Fruit fly (Drosophila melanogaster) whole organism, embryonic: ENCODE data around the gene CG3630.
A peak's percentile ranks its signal among the peaks of the same experiment; 100 is the strongest.

Experiments
- Abd-B ChIP-seq: fragments of 200-800 bp; sonication (Bioruptor generic); optimal IDR thresholded peaks from 2 replicates; lab custom pipeline; 2018; ENCODE audit warnings: missing biosample characterization, mild to moderate bottlenecking, missing genetic modification characterization, moderate library complexity
- Awh ChIP-seq: fragments of 200-800 bp; sonication (Bioruptor generic); IDR thresholded peaks from 2 replicates; pipeline ENCODE4, ENCODE4 v1.3.6; 2022; ENCODE audit warnings: missing biosample characterization, missing genetic modification characterization
- CG10147 ChIP-seq: fragments of 200-800 bp; sonication (Bioruptor generic); optimal IDR thresholded peaks from 2 replicates; lab custom pipeline; 2019; ENCODE audit warnings: missing biosample characterization, mild to moderate bottlenecking, missing genetic modification characterization, moderate library complexity
- CG10321 ChIP-seq: fragments of 200-800 bp; sonication (Bioruptor generic); IDR thresholded peaks from 2 replicates; pipeline ENCODE4 v1.3.6; 2022; ENCODE audit warnings: missing biosample characterization, missing genetic modification characterization
- CG1233 ChIP-seq: fragments of 200-800 bp; sonication (Bioruptor generic); optimal IDR thresholded peaks from 4 replicates; lab custom pipeline; 2018; ENCODE audit warnings: missing biosample characterization, mild to moderate bottlenecking, missing genetic modification characterization
- CG13123 ChIP-seq: fragments of 200-800 bp; sonication (Bioruptor generic); optimal IDR thresholded peaks from 2 replicates; lab custom pipeline; 2016; ENCODE audit warnings: missing biosample characterization, missing genetic modification characterization
- CG13424 ChIP-seq: fragments of 200-800 bp; sonication (Bioruptor generic); optimal IDR thresholded peaks from 2 replicates; lab custom pipeline; 2019; ENCODE audit warnings: missing biosample characterization, mild to moderate bottlenecking, missing genetic modification characterization, moderate library complexity
- CG13624 ChIP-seq: fragments of 200-800 bp; sonication (Bioruptor generic); optimal IDR thresholded peaks from 2 replicates; lab custom pipeline; 2016; ENCODE audit warnings: missing biosample characterization, missing genetic modification characterization
- CG14441 ChIP-seq: fragments of 200-800 bp; sonication (Bioruptor generic); IDR thresholded peaks from 2 replicates; pipeline ENCODE4 v1.3.6; 2022; ENCODE audit warnings: missing biosample characterization, missing genetic modification characterization
- CG15011 ChIP-seq: fragments of 200-800 bp; sonication (Bioruptor generic); optimal IDR thresholded peaks from 3 replicates; lab custom pipeline; 2018; ENCODE audit warnings: missing biosample characterization, mild to moderate bottlenecking, missing genetic modification characterization
- CG15601 ChIP-seq: fragments of 200-800 bp; sonication (Bioruptor generic); optimal IDR thresholded peaks from 3 replicates; lab custom pipeline; 2019; ENCODE audit warnings: missing biosample characterization, mild to moderate bottlenecking, missing genetic modification characterization, moderate library complexity
- CG30403 ChIP-seq: fragments of 200-800 bp; sonication (Bioruptor generic); optimal IDR thresholded peaks from 3 replicates; lab custom pipeline; 2016; ENCODE audit warnings: missing biosample characterization, missing genetic modification characterization
- CG31224 ChIP-seq: fragments of 200-800 bp; sonication (Bioruptor generic); IDR thresholded peaks from 2 replicates; pipeline ENCODE4 v1.3.6; 2022; ENCODE audit warnings: missing biosample characterization, missing genetic modification characterization
- CG31441 ChIP-seq: fragments of 200-800 bp; sonication (Bioruptor generic); IDR thresholded peaks from 2 replicates; pipeline ENCODE4 v1.3.6; 2022; ENCODE audit warnings: missing biosample characterization, missing genetic modification characterization
- CG3281 ChIP-seq: fragments of 200-800 bp; sonication (Bioruptor generic); optimal IDR thresholded peaks from 3 replicates; lab custom pipeline; 2017; ENCODE audit warnings: missing biosample characterization, mild to moderate bottlenecking, missing genetic modification characterization
- CG34376 ChIP-seq: fragments of 200-800 bp; sonication (Bioruptor generic); optimal IDR thresholded peaks from 2 replicates; lab custom pipeline; 2018; ENCODE audit warnings: missing biosample characterization, mild to moderate bottlenecking, missing genetic modification characterization
- CG34422 ChIP-seq: fragments of 200-800 bp; sonication (Bioruptor generic); IDR thresholded peaks from 3 replicates; pipeline ENCODE4 v1.3.6; 2022; ENCODE audit warnings: missing biosample characterization, missing genetic modification characterization
- CG4360 ChIP-seq: fragments of 200-800 bp; sonication (Bioruptor generic); IDR thresholded peaks from 2 replicates; pipeline ENCODE4 v1.3.6; 2022; ENCODE audit warnings: missing biosample characterization, missing genetic modification characterization
- CG43689 ChIP-seq: fragments of 200-800 bp; sonication (Bioruptor generic); IDR thresholded peaks from 2 replicates; pipeline ENCODE4 v1.3.6; 2022; ENCODE audit warnings: missing biosample characterization, missing genetic modification characterization
- CG4404 ChIP-seq: fragments of 200-800 bp; sonication (Bioruptor generic); IDR thresholded peaks from 2 replicates; pipeline ENCODE4 v1.3.6; 2022; ENCODE audit warnings: missing biosample characterization, missing genetic modification characterization
- CG7928 ChIP-seq: fragments of 200-800 bp; sonication (Bioruptor generic); optimal IDR thresholded peaks from 2 replicates; lab custom pipeline; 2017; ENCODE audit warnings: missing biosample characterization, mild to moderate bottlenecking, missing genetic modification characterization
- CG8089 ChIP-seq: fragments of 200-800 bp; sonication (Bioruptor generic); optimal IDR thresholded peaks from 3 replicates; lab custom pipeline; 2016; ENCODE audit warnings: missing biosample characterization, missing genetic modification characterization
- CG9215 ChIP-seq: fragments of 200-800 bp; sonication (Bioruptor generic); IDR thresholded peaks from 2 replicates; pipeline ENCODE4 v1.3.6; 2022; ENCODE audit warnings: missing biosample characterization, missing genetic modification characterization
- CG9817 ChIP-seq: fragments of 200-800 bp; sonication (Bioruptor generic); optimal IDR thresholded peaks from 2 replicates; lab custom pipeline; 2018; ENCODE audit warnings: missing biosample characterization, mild to moderate bottlenecking, missing genetic modification characterization, moderate library complexity
- Dek ChIP-seq: fragments of 200-800 bp; sonication (Bioruptor generic); optimal IDR thresholded peaks from 3 replicates; lab custom pipeline; 2019; ENCODE audit warnings: missing biosample characterization, mild to moderate bottlenecking, missing genetic modification characterization, moderate library complexity
- GATAe ChIP-seq: fragments of 200-800 bp; sonication (Bioruptor generic); conservative IDR thresholded peaks from 2 replicates; pipeline ENCODE4 v1.3.6; 2022; ENCODE audit warnings: missing biosample characterization, missing genetic modification characterization
- HmgZ ChIP-seq: fragments of 200-800 bp; sonication (Bioruptor generic); optimal IDR thresholded peaks from 2 replicates; lab custom pipeline; 2018; ENCODE audit warnings: missing biosample characterization, mild to moderate bottlenecking, missing genetic modification characterization
- Hr78 ChIP-seq, 2 experiments: fragments of 200-800 bp in 1 of 2; fragments of >200 bp in 1 of 2; sonication (Bioruptor generic) in 1 of 2; optimal IDR thresholded peaks; 2 replicates each; lab custom pipeline; 2017 to 2019; ENCODE audit warnings: missing biosample characterization in 2 of 2, missing genetic modification characterization in 2 of 2, mild to moderate bottlenecking in 1 of 2, moderate library complexity in 1 of 2
- Lim3 ChIP-seq: fragments of 200-800 bp; sonication (Bioruptor generic); IDR thresholded peaks from 2 replicates; pipeline ENCODE4 v1.3.6; 2022; ENCODE audit warnings: missing biosample characterization, missing genetic modification characterization
- Max ChIP-seq: fragments of 200-800 bp; sonication (Bioruptor generic); optimal IDR thresholded peaks from 2 replicates; lab custom pipeline; 2016; ENCODE audit warnings: missing biosample characterization, mild to moderate bottlenecking, missing genetic modification characterization
- Mes4 ChIP-seq: fragments of 200-800 bp; sonication (Bioruptor generic); optimal IDR thresholded peaks from 2 replicates; lab custom pipeline; 2016; ENCODE audit warnings: missing biosample characterization, missing genetic modification characterization
- NFAT ChIP-seq: fragments of 200-800 bp; sonication (Bioruptor generic); IDR thresholded peaks from 2 replicates; pipeline ENCODE4 v1.3.6; 2022; ENCODE audit warnings: missing biosample characterization, missing genetic modification characterization
- Nf-YB ChIP-seq: fragments of 200-800 bp; sonication (Bioruptor generic); optimal IDR thresholded peaks from 3 replicates; lab custom pipeline; 2019; ENCODE audit warnings: missing biosample characterization, mild to moderate bottlenecking, missing genetic modification characterization, moderate library complexity
- NfI ChIP-seq: fragments of 200-800 bp; sonication (Bioruptor generic); optimal IDR thresholded peaks from 3 replicates; lab custom pipeline; 2018; ENCODE audit warnings: missing biosample characterization, mild to moderate bottlenecking, missing genetic modification characterization, moderate library complexity
- Oaz ChIP-seq: fragments of 200-800 bp; sonication (Bioruptor generic); IDR thresholded peaks from 2 replicates; pipeline ENCODE4 v1.3.6; 2022; ENCODE audit warnings: missing biosample characterization, missing genetic modification characterization
- Xbp1 ChIP-seq: fragments of 200-800 bp; sonication (Bioruptor generic); optimal IDR thresholded peaks from 3 replicates; lab custom pipeline; 2016; ENCODE audit warnings: missing biosample characterization, mild to moderate bottlenecking, missing genetic modification characterization
- al ChIP-seq: fragments of 200-800 bp; sonication (Bioruptor generic); IDR thresholded peaks from 2 replicates; pipeline ENCODE4 v1.3.6; 2022; ENCODE audit warnings: missing biosample characterization, missing genetic modification characterization
- ara ChIP-seq: fragments of 200-800 bp; sonication (Bioruptor generic); IDR thresholded peaks from 2 replicates; pipeline ENCODE4 v1.3.6; 2022; ENCODE audit warnings: missing biosample characterization, missing genetic modification characterization
- bab2 ChIP-seq: fragments of 200-800 bp; sonication (Bioruptor generic); optimal IDR thresholded peaks from 2 replicates; lab custom pipeline; 2016; ENCODE audit warnings: missing biosample characterization, missing genetic modification characterization
- cg ChIP-seq: fragments of 200-800 bp; sonication (Bioruptor generic); optimal IDR thresholded peaks from 3 replicates; lab custom pipeline; 2019; ENCODE audit warnings: missing biosample characterization, mild to moderate bottlenecking, missing genetic modification characterization, moderate library complexity
- dmrt11E ChIP-seq: fragments of 200-800 bp; sonication (Bioruptor generic); optimal IDR thresholded peaks from 3 replicates; lab custom pipeline; 2018; ENCODE audit warnings: missing biosample characterization, mild to moderate bottlenecking, missing genetic modification characterization, moderate library complexity
- dysf ChIP-seq: fragments of 200-800 bp; sonication (Bioruptor generic); IDR thresholded peaks from 3 replicates; pipeline ENCODE4 v1.3.6; 2022; ENCODE audit warnings: missing biosample characterization, missing genetic modification characterization
- fd64A ChIP-seq: fragments of 200-800 bp; sonication (Bioruptor generic); optimal IDR thresholded peaks from 3 replicates; lab custom pipeline; 2018; ENCODE audit warnings: missing biosample characterization, mild to moderate bottlenecking, missing genetic modification characterization
- gcm ChIP-seq: fragments of 200-800 bp; sonication (Bioruptor generic); optimal IDR thresholded peaks from 2 replicates; lab custom pipeline; 2019; ENCODE audit warnings: missing biosample characterization, mild to moderate bottlenecking, missing genetic modification characterization, moderate library complexity
- kah ChIP-seq: fragments of 200-800 bp; sonication (Bioruptor generic); optimal IDR thresholded peaks from 2 replicates; lab custom pipeline; 2018; ENCODE audit warnings: missing biosample characterization, mild to moderate bottlenecking, missing genetic modification characterization
- lmd ChIP-seq: fragments of 200-800 bp; sonication (Bioruptor generic); IDR thresholded peaks from 2 replicates; pipeline ENCODE4 v1.3.6; 2022; ENCODE audit warnings: missing biosample characterization, missing genetic modification characterization
- nmo ChIP-seq: fragments of 200-800 bp; sonication (Bioruptor generic); optimal IDR thresholded peaks from 2 replicates; lab custom pipeline; 2018; ENCODE audit warnings: missing biosample characterization, mild to moderate bottlenecking, missing genetic modification characterization, moderate library complexity
- onecut ChIP-seq: fragments of 200-800 bp; sonication (Bioruptor generic); IDR thresholded peaks from 2 replicates; pipeline ENCODE4 v1.3.6; 2022; ENCODE audit warnings: missing biosample characterization, missing genetic modification characterization
- rib ChIP-seq: fragments of 200-800 bp; sonication (Bioruptor generic); IDR thresholded peaks from 2 replicates; pipeline ENCODE4 v1.3.6; 2022; ENCODE audit warnings: missing biosample characterization, missing genetic modification characterization
- sr ChIP-seq: fragments of 200-800 bp; sonication (Bioruptor generic); IDR thresholded peaks from 3 replicates; pipeline ENCODE4 v1.3.6; 2022; ENCODE audit warnings: missing biosample characterization, missing genetic modification characterization
- tx ChIP-seq: fragments of 200-800 bp; sonication (Bioruptor generic); optimal IDR thresholded peaks from 2 replicates; lab custom pipeline; 2016; ENCODE audit warnings: missing biosample characterization, missing genetic modification characterization

Gene CG3630

DNA sequence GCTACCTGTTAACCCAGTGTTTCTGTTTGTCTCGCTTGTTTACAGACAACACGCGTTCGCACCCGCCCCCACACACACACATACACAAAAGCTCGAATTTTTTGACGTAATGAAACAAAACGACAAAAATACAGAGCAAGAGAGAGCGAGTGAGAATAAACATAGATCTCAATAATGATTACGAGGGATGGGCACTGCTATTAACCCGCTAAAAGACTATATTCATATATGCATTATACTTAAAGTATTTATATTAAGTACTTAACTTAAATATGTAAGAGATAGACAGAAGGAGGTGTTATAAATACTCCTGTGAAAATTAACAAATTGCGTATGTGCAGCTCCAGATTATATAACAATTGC, 20.2 kb upstream of the CG3630 start (continued):
- TF ChIP-seq NFAT (GFP tag; lab: Robert Waterston, UW): peak; percentile 37; the same call in 1 of the 2 replicates
- peak; percentile 23; the same call in 1 of the 2 replicates for TF ChIP-seq CG9215 (GFP tag; lab: Robert Waterston, UW)
- TF ChIP-seq sr (GFP tag; lab: Robert Waterston, UW): peak; percentile 79; the same call in 1 of the 3 replicates
- TF ChIP-seq Lim3 (GFP tag; lab: Robert Waterston, UW): no peak
- peak; percentile 35 for TF ChIP-seq CG3281 (GFP tag; lab: Kevin White, UChicago)
- no peak for TF ChIP-seq Mes4 (GFP tag; lab: Kevin White, UChicago)
- no peak for TF ChIP-seq CG31224 (GFP tag; lab: Robert Waterston, UW)
- TF ChIP-seq CG34422: peak; percentile 28; the same call in 1 of the 3 replicates
- TF ChIP-seq Hr78 (GFP tag; optimal IDR thresholded peaks at IDR 0.05; lab: Kevin White, UChicago): peak in 1 of 2 experiments; percentile 15
- 0 out of 2 replicates have a peak, but pooled peaks have one; percentile 11 for TF ChIP-seq CG4360 (GFP tag; lab: Robert Waterston, UW)
- no peak for TF ChIP-seq rib
- peak; percentile 79 for TF ChIP-seq kah
- no peak for TF ChIP-seq CG13624 (GFP tag; lab: Kevin White, UChicago)
- TF ChIP-seq Awh (GFP tag; lab: Robert Waterston, UW): peak; percentile 87
- TF ChIP-seq CG13123 (GFP tag; lab: Kevin White, UChicago): peak; percentile 48
- no peak for TF ChIP-seq CG4404 (GFP tag; lab: Robert Waterston, UW)
- TF ChIP-seq cg (GFP tag; lab: Kevin White, UChicago): peak; percentile 62
- peak; percentile 38 for TF ChIP-seq CG15011 (GFP tag; lab: Kevin White, UChicago)
- peak; percentile 25 for TF ChIP-seq nmo (GFP tag; lab: Kevin White, UChicago)
- peak; percentile 34; the same call in 1 of the 2 replicates for TF ChIP-seq onecut (GFP tag; lab: Robert Waterston, UW)
- peak; percentile 40; the same call in 1 of the 3 replicates for TF ChIP-seq dysf
- TF ChIP-seq HmgZ (tag; lab: Kevin White, UChicago): no peak
- peak; percentile 47 for TF ChIP-seq CG31441
- TF ChIP-seq gcm (GFP tag; lab: Kevin White, UChicago): peak; percentile 1
- peak; percentile 55 for TF ChIP-seq CG34376 (GFP tag; lab: Kevin White, UChicago)
- TF ChIP-seq bab2: peak; percentile 29
- TF ChIP-seq dmrt11E (tag; lab: Kevin White, UChicago): no peak
- peak; percentile 34 for TF ChIP-seq CG10147
- TF ChIP-seq al: peak; percentile 26; the same call in 1 of the 2 replicates
- peak; percentile 16 for TF ChIP-seq CG8089 (GFP tag; lab: Kevin White, UChicago)
- TF ChIP-seq CG43689 (GFP tag; lab: Robert Waterston, UW): peak; percentile 63
- peak; percentile 38; the same call in 1 of the 2 replicates for TF ChIP-seq lmd
- peak; percentile 8 for TF ChIP-seq Nf-YB (GFP tag; lab: Kevin White, UChicago)
- no peak for TF ChIP-seq CG14441 (GFP tag; lab: Robert Waterston, UW)
- TF ChIP-seq GATAe (GFP tag; lab: Robert Waterston, UW): 0 out of 2 replicates have a peak, but pooled peaks have one; percentile 12
- TF ChIP-seq CG10321 (GFP tag; lab: Robert Waterston, UW): no peak
- peak; percentile 1 for TF ChIP-seq tx (GFP tag; lab: Kevin White, UChicago)
- no peak for TF ChIP-seq Abd-B (GFP tag; lab: Kevin White, UChicago)
- no peak for TF ChIP-seq Oaz
- peak; percentile 26 for TF ChIP-seq Xbp1 (GFP tag; lab: Kevin White, UChicago)
- TF ChIP-seq NfI: peak; percentile 56
- TF ChIP-seq CG1233 (GFP tag; lab: Kevin White, UChicago): peak; percentile 60
- TF ChIP-seq fd64A: peak; percentile 71
- peak; percentile 84 for TF ChIP-seq CG7928
- 0 out of 2 replicates have a peak, but pooled peaks have one; percentile 39 for TF ChIP-seq ara (GFP tag; lab: Robert Waterston, UW)
- TF ChIP-seq CG30403 (GFP tag; lab: Kevin White, UChicago): peak; percentile 48
- peak; percentile 43 for TF ChIP-seq Dek
- TF ChIP-seq CG9817 (tag; lab: Kevin White, UChicago): peak; percentile 36
- TF ChIP-seq Max (GFP tag; lab: Kevin White, UChicago): peak; percentile 28
- TF ChIP-seq CG15601 (tag; lab: Kevin White, UChicago): peak; percentile 20
- TF ChIP-seq CG13424 (tag; lab: Kevin White, UChicago): peak; percentile 52
